Worm (Caenorhabditis elegans): ENCODE data around the gene F55E10.1.

- TF ChIP-seq ceh-39 (tag; optimal IDR thresholded peaks at IDR 0.05): no peak
- no peak for TF ChIP-seq tbx-8 (GFP tag; optimal IDR thresholded peaks at IDR 0.05)
- no peak for TF ChIP-seq lsy-2 (tag; optimal IDR thresholded peaks at IDR 0.05)
These were observed 20.6 kb downstream of the F55E10.1 start for ce11 chrX:8362379-8362778.
